Worm (Caenorhabditis elegans): ENCODE measurements around the gene srh-282.

DNA sequence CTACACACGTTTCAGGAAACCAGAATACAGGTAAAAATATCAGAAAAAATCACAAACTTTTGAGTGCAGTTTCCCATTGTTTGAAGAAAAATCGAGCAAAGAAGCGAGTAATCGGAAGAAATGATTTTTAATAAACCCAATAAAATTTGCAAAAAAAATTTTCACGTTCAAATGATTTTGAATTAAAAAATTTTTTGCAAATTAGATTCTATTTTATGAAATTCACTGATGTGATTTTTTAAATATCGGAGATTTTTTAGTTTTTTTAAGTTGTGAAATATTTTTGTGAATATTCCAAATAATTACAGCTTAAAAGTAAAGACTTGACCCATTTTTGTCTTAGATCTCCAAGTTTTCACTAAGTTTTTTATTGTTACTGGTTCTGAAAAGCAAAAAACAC, 25.0 kb upstream of the srh-282 start, which contains the start of gene pnp-1:
- TF ChIP-seq sea-1 (GFP tag; conservative IDR thresholded peaks at IDR 0.05) (no peak), B0310.2 (tag; optimal IDR thresholded peaks at IDR 0.05) (no peak), ama-1 (optimal IDR thresholded peaks at IDR 0.05) (no peak), hmbx-1 (tag; optimal IDR thresholded peaks at IDR 0.05) (no peak), pes-1 (GFP tag; IDR thresholded peaks at IDR 0.05) (no peak), scrt-1 (GFP tag; IDR thresholded peaks at IDR 0.05) (no peak), tra-4 (tag; optimal IDR thresholded peaks at IDR 0.05) (no peak), ceh-36 (tag; optimal IDR thresholded peaks at IDR 0.05) (no peak), ceh-13 (GFP tag; optimal IDR thresholded peaks at IDR 0.05) (no peak), hmg-4 (GFP tag; optimal IDR thresholded peaks at IDR 0.05) (no peak)
